Worm (Caenorhabditis elegans): ENCODE measurements around the gene col-171.

- no peak for TF ChIP-seq lin-39 (tag; optimal IDR thresholded peaks at IDR 0.05)
- TF ChIP-seq nhr-84 (tag; optimal IDR thresholded peaks at IDR 0.05): no peak
- no peak for TF ChIP-seq jun-1 (tag; optimal IDR thresholded peaks at IDR 0.05)
- TF ChIP-seq nhr-12 (tag; optimal IDR thresholded peaks at IDR 0.05): no peak
- no peak for TF ChIP-seq lin-15B (tag; optimal IDR thresholded peaks at IDR 0.05)
- no peak for TF ChIP-seq unc-86 (tag; optimal IDR thresholded peaks at IDR 0.05)
- TF ChIP-seq nhr-28 (tag; optimal IDR thresholded peaks at IDR 0.05): no peak
- TF ChIP-seq elt-3 (tag; optimal IDR thresholded peaks at IDR 0.05): peak in 4 of 6 experiments; percentile 11 to 58 (median 23)
- no peak for TF ChIP-seq aly-2 (tag; optimal IDR thresholded peaks at IDR 0.05)
Measured at ce11 chrX:6320887-6321286, 13.2 kb upstream of the col-171 start.
